Worm (Caenorhabditis elegans) whole organism, mixed stage, embryonic: ENCODE results near the gene puf-8.

Experiments used
- drap-1 ChIP-seq: fragments of 200-800 bp; sonication (Bioruptor generic); optimal IDR thresholded peaks from 3 replicates; lab custom pipeline; 2018; ENCODE audit warnings: mild to moderate bottlenecking, missing genetic modification characterization, missing compliant biosample characterization
- lin-13 ChIP-seq: fragments of 150-350 bp; optimal IDR thresholded peaks from 2 replicates; lab custom pipeline; 2014; ENCODE audit warnings: missing biosample characterization, missing genetic modification characterization
- mab-5 ChIP-seq: fragments of 150-350 bp; optimal IDR thresholded peaks from 2 replicates; lab custom pipeline; 2014; ENCODE audit warnings: missing biosample characterization, missing genetic modification characterization
- mep-1 ChIP-seq: fragments of 150-350 bp; optimal IDR thresholded peaks from 2 replicates; lab custom pipeline; 2017; ENCODE audit warnings: missing biosample characterization, missing genetic modification reagents, missing genetic modification characterization, inconsistent platforms
- sem-2 ChIP-seq: fragments of 200-800 bp; sonication (Bioruptor generic); optimal IDR thresholded peaks from 2 replicates; lab custom pipeline; 2018; ENCODE audit warnings: mild to moderate bottlenecking, missing genetic modification characterization, missing compliant biosample characterization
- zip-8 ChIP-seq: fragments of 150-350 bp; optimal IDR thresholded peaks from 2 replicates; lab custom pipeline; 2014; ENCODE audit warnings: missing biosample characterization, missing genetic modification characterization

- TF ChIP-seq zip-8, result no peak
- no peak for TF ChIP-seq drap-1 (GFP tag; lab: Kevin White, UChicago)
- TF ChIP-seq mep-1 (tag; lab: Kevin White, UChicago), result no peak
- no peak for TF ChIP-seq lin-13
- no peak for TF ChIP-seq mab-5 (tag; lab: Kevin White, UChicago)
- no peak for TF ChIP-seq sem-2 (GFP tag; lab: Kevin White, UChicago)
Measured at ce11 chrII:7338995-7339394, 40.9 kb upstream of the puf-8 start, which contains the start of gene nhr-21.
